Fruit fly (Drosophila melanogaster) whole organism, embryonic: Measurements from ENCODE around the gene sna.

Experiments used
- CG10209 ChIP-seq: fragments of 200-800 bp; sonication (Bioruptor generic); optimal IDR thresholded peaks from 3 replicates; lab custom pipeline; 2017; ENCODE audit warnings: missing biosample characterization, mild to moderate bottlenecking, missing genetic modification characterization, missing genetic modification reagents
- CG14710 ChIP-seq: fragments of 200-800 bp; sonication (Bioruptor generic); optimal IDR thresholded peaks from 3 replicates; lab custom pipeline; 2019; ENCODE audit warnings: missing biosample characterization, mild to moderate bottlenecking, missing genetic modification characterization, moderate library complexity
- CG4404 ChIP-seq: fragments of 200-800 bp; sonication (Bioruptor generic); IDR thresholded peaks from 2 replicates; pipeline ENCODE4 v1.3.6; 2022; ENCODE audit warnings: missing biosample characterization, missing genetic modification characterization
- CG8089 ChIP-seq: fragments of 200-800 bp; sonication (Bioruptor generic); optimal IDR thresholded peaks from 3 replicates; lab custom pipeline; 2016; ENCODE audit warnings: missing biosample characterization, missing genetic modification characterization
- Hr78 ChIP-seq, 2 experiments: fragments of 200-800 bp in 1 of 2; fragments of >200 bp in 1 of 2; sonication (Bioruptor generic) in 1 of 2; optimal IDR thresholded peaks; 2 replicates each; lab custom pipeline; 2017 to 2019; ENCODE audit warnings: missing biosample characterization in 2 of 2, missing genetic modification characterization in 2 of 2, mild to moderate bottlenecking in 1 of 2, moderate library complexity in 1 of 2
- da ChIP-seq: fragments of 200-800 bp; sonication (Bioruptor generic); optimal IDR thresholded peaks from 2 replicates; lab custom pipeline; 2016; ENCODE audit warnings: missing biosample characterization, missing genetic modification characterization
- dysf ChIP-seq: fragments of 200-800 bp; sonication (Bioruptor generic); IDR thresholded peaks from 3 replicates; pipeline ENCODE4 v1.3.6; 2022; ENCODE audit warnings: missing biosample characterization, missing genetic modification characterization
- pan ChIP-seq, 4 experiments: fragments of >200 bp in 3 of 4; fragments of 200-800 bp in 1 of 4; sonication (Bioruptor generic) in 1 of 4; optimal IDR thresholded peaks in 3 of 4; IDR thresholded peaks in 1 of 4; 2 replicates each; pipeline versions ENCODE4 v1.3.6 to Lab custom; 2017 to 2022; ENCODE audit warnings: missing biosample characterization in 2 of 4, missing genetic modification characterization in 2 of 4, mixed read lengths in 1 of 4
- repo ChIP-seq: fragments of 200-800 bp; sonication (Bioruptor generic); optimal IDR thresholded peaks from 2 replicates; lab custom pipeline; 2016; ENCODE audit warnings: missing biosample characterization, missing genetic modification characterization
- tin ChIP-seq: fragments of 200-800 bp; sonication (Bioruptor generic); optimal IDR thresholded peaks from 3 replicates; lab custom pipeline; 2016; ENCODE audit warnings: missing biosample characterization, missing genetic modification characterization

DNA sequence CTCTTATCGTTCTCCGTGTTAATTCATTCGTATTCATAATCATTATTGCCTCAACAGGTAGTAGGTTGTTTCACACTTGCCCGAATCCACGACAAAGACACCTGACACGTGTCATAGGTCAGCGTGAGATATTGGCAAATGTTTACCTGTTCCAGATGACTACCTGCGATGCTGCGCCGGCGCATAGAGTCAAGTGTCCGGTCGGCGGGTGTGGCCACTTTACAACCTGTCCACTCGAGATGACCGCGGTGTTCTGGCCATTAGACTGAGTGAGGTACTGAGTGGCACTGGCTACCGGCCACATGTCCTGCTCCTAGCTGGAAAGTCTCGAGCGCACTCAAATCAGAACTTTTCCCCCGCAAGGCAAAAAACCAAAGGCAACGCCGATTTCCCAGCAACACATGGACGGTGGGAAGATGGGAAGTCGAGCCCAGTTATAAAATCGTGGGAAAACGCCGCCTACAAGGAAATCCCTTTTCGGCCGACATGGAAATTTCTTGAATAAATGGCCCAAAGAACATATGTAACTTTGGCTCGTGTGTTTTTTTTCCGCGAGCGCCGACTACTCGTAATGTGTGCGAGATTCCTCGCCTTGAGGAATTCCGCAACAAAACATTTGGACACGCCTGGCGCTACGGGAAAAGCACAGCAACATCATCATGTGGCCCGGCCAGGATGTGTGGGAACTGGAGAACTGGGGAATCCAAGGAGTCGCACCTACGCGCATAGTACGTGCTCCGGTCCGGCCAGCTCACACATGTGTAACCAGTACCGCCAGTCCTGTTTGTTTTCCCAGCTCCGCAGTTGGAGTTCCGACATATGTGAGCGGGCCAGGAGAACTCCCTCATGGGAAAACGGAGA, 7.8 kb upstream of the sna start:
- no peak for TF ChIP-seq pan (optimal IDR thresholded peaks at IDR 0.05; lab: Kevin White, UChicago)
- no peak for TF ChIP-seq pan (GFP tag; optimal IDR thresholded peaks at IDR 0.05 in 1 of 2, IDR thresholded peaks at IDR 0.05 in 1 of 2)
- no peak for TF ChIP-seq CG14710
- no peak for TF ChIP-seq repo (GFP tag; lab: Kevin White, UChicago)
- TF ChIP-seq dysf (GFP tag; lab: Robert Waterston, UW): no peak
- no peak for TF ChIP-seq Hr78 (GFP tag; optimal IDR thresholded peaks at IDR 0.05; lab: Kevin White, UChicago)
- no peak for TF ChIP-seq tin (GFP tag; lab: Kevin White, UChicago)
- TF ChIP-seq CG4404 (GFP tag; lab: Robert Waterston, UW): no peak
- no peak for TF ChIP-seq CG8089
- no peak for TF ChIP-seq da (GFP tag; lab: Kevin White, UChicago)
- TF ChIP-seq CG10209 (GFP tag; lab: Kevin White, UChicago): no peak
